Worm (Caenorhabditis elegans) whole organism, young adult: ENCODE results near the gene ipla-1.

Experiments used
- B0019.2 ChIP-seq: fragments of 200-800 bp; sonication (Bioruptor generic); conservative IDR thresholded peaks from 2 replicates; pipeline ENCODE4 v1.3.6; 2022; ENCODE audit warnings: missing genetic modification reagents, missing genetic modification characterization, missing compliant biosample characterization
- B0035.1 ChIP-seq: sonication (generic microtip); optimal IDR thresholded peaks from 2 replicates; lab custom pipeline; 2016; ENCODE audit warnings: missing genetic modification characterization, mild to moderate bottlenecking, missing compliant biosample characterization, missing genotype, missing genetic modification reagents
- F10E7.11 ChIP-seq: sonication (generic microtip); optimal IDR thresholded peaks from 2 replicates; lab custom pipeline; 2017; ENCODE audit warnings: mild to moderate bottlenecking, missing genetic modification characterization, moderate library complexity, missing compliant biosample characterization
- F22D6.2 ChIP-seq: sonication (generic microtip); optimal IDR thresholded peaks from 2 replicates; lab custom pipeline; 2016; ENCODE audit warnings: mild to moderate bottlenecking, missing genetic modification characterization, missing compliant biosample characterization
- F23B12.7 ChIP-seq: sonication (generic microtip); optimal IDR thresholded peaks from 2 replicates; lab custom pipeline; 2017; ENCODE audit warnings: missing genetic modification characterization, mild to moderate bottlenecking, missing compliant biosample characterization, antibody characterized with exemption, moderate library complexity; ENCODE audit not compliant: insufficient read depth
- F33H1.4 ChIP-seq: fragments of 200-800 bp; sonication (Bioruptor generic); IDR thresholded peaks from 2 replicates; pipeline ENCODE4 v1.3.6; 2022; ENCODE audit warnings: missing genetic modification reagents, missing genetic modification characterization, missing compliant biosample characterization
- F37B4.10 ChIP-seq: fragments of 200-800 bp; sonication (Bioruptor generic); IDR thresholded peaks from 2 replicates; pipeline ENCODE4 v1.3.6; 2022; ENCODE audit warnings: missing genetic modification characterization, missing compliant biosample characterization
- T07F8.4 ChIP-seq: sonication (generic microtip); optimal IDR thresholded peaks from 2 replicates; lab custom pipeline; 2016; ENCODE audit warnings: mild to moderate bottlenecking, missing genetic modification characterization, moderate library complexity, missing compliant biosample characterization
- Y53G8AR.9 ChIP-seq: fragments of 200-800 bp; sonication (Bioruptor generic); conservative IDR thresholded peaks from 2 replicates; pipeline ENCODE4 v1.3.6; 2022; ENCODE audit warnings: missing genetic modification reagents, missing genetic modification characterization, missing compliant biosample characterization
- Y67H2A.10 ChIP-seq: fragments of 200-800 bp; sonication (Bioruptor generic); conservative IDR thresholded peaks from 2 replicates; pipeline ENCODE4 v1.3.6; 2022; ENCODE audit warnings: missing genetic modification reagents, missing genetic modification characterization, missing compliant biosample characterization
- Y95B8A.8 ChIP-seq: fragments of 200-800 bp; sonication (Bioruptor generic); IDR thresholded peaks from 2 replicates; pipeline ENCODE4 v1.3.6; 2022; ENCODE audit warnings: missing genetic modification reagents, missing genetic modification characterization, missing compliant biosample characterization
- akir-1 ChIP-seq: fragments of 200-800 bp; sonication (Bioruptor generic); optimal IDR thresholded peaks from 2 replicates; lab custom pipeline; 2018; ENCODE audit warnings: mild to moderate bottlenecking, missing genetic modification characterization, moderate library complexity, missing compliant biosample characterization
- ama-1 ChIP-seq, 3 experiments: fragments of 150-350 bp in 1 of 3; sonication (generic microtip) in 2 of 3; optimal IDR thresholded peaks; 2 replicates each; lab custom pipeline; 2014 to 2018; ENCODE audit warnings: missing biosample characterization in 2 of 3, missing genetic modification characterization in 2 of 3, missing genetic modification reagents in 2 of 3
- attf-5 ChIP-seq: fragments of 200-800 bp; sonication (Bioruptor generic); optimal IDR thresholded peaks from 2 replicates; lab custom pipeline; 2018; ENCODE audit warnings: mild to moderate bottlenecking, missing genetic modification characterization, missing compliant biosample characterization
- bed-1 ChIP-seq: fragments of 200-800 bp; sonication (Bioruptor generic); IDR thresholded peaks from 2 replicates; pipeline ENCODE4 v1.3.6; 2022; ENCODE audit warnings: missing genetic modification reagents, missing genetic modification characterization, missing compliant biosample characterization
- cebp-2 ChIP-seq: fragments of 200-800 bp; sonication (Bioruptor generic); IDR thresholded peaks from 2 replicates; pipeline ENCODE4 v1.3.6; 2022; ENCODE audit warnings: missing genetic modification characterization, missing compliant biosample characterization
- ceh-100 ChIP-seq: fragments of 200-800 bp; sonication (Bioruptor generic); IDR thresholded peaks from 2 replicates; pipeline ENCODE4 v1.3.6; 2022; ENCODE audit warnings: missing genetic modification reagents, missing genetic modification characterization, missing compliant biosample characterization
- ceh-58 ChIP-seq: fragments of 200-800 bp; sonication (Bioruptor generic); IDR thresholded peaks from 2 replicates; pipeline ENCODE4 v1.3.6; 2022; ENCODE audit warnings: missing genetic modification characterization, missing compliant biosample characterization
- die-1 ChIP-seq: sonication (generic microtip); optimal IDR thresholded peaks from 2 replicates; lab custom pipeline; 2016; ENCODE audit warnings: missing genotype, mild to moderate bottlenecking, missing genetic modification characterization, missing compliant biosample characterization
- efl-1 ChIP-seq: fragments of 150-350 bp; optimal IDR thresholded peaks from 2 replicates; lab custom pipeline; 2014; ENCODE audit warnings: missing biosample characterization, missing genetic modification reagents, missing genetic modification characterization
- ekl-4 ChIP-seq: fragments of 200-800 bp; sonication (Bioruptor generic); IDR thresholded peaks from 2 replicates; pipeline ENCODE4 v1.3.6; 2022; ENCODE audit warnings: missing genetic modification reagents, missing genetic modification characterization, missing compliant biosample characterization
- fkh-3 ChIP-seq: sonication (generic microtip); optimal IDR thresholded peaks from 2 replicates; lab custom pipeline; 2016; ENCODE audit warnings: mild to moderate bottlenecking, missing genetic modification characterization, missing compliant biosample characterization
- hrde-1 ChIP-seq: sonication (generic microtip); optimal IDR thresholded peaks from 2 replicates; lab custom pipeline; 2016; ENCODE audit warnings: missing genetic modification characterization, mild to moderate bottlenecking, missing compliant biosample characterization, moderate library complexity, missing genotype, missing genetic modification reagents, borderline replicate concordance
- lin-26 ChIP-seq: fragments of 200-800 bp; sonication (Bioruptor generic); IDR thresholded peaks from 2 replicates; pipeline ENCODE4 v1.3.6; 2022; ENCODE audit warnings: missing genetic modification reagents, missing genetic modification characterization, missing compliant biosample characterization
- lsl-1 ChIP-seq: fragments of 200-800 bp; sonication (Bioruptor generic); optimal IDR thresholded peaks from 2 replicates; lab custom pipeline; 2018; ENCODE audit warnings: mild to moderate bottlenecking, missing genetic modification characterization, moderate library complexity, missing compliant biosample characterization
- madf-3 ChIP-seq: fragments of 200-800 bp; sonication (Bioruptor generic); IDR thresholded peaks from 2 replicates; pipeline ENCODE4 v1.3.6; 2022; ENCODE audit warnings: missing genetic modification reagents, missing genetic modification characterization, missing compliant biosample characterization
- madf-6 ChIP-seq: fragments of 200-800 bp; sonication (Bioruptor generic); IDR thresholded peaks from 2 replicates; pipeline ENCODE4 v1.3.6; 2022; ENCODE audit warnings: missing genetic modification reagents, missing genetic modification characterization, missing compliant biosample characterization
- mxl-1 ChIP-seq: sonication (generic microtip); optimal IDR thresholded peaks from 2 replicates; lab custom pipeline; 2016; ENCODE audit warnings: missing genetic modification characterization, missing compliant biosample characterization
- nfya-1 ChIP-seq: sonication (generic microtip); optimal IDR thresholded peaks from 2 replicates; lab custom pipeline; 2017; ENCODE audit warnings: antibody characterized with exemption, missing compliant biosample characterization, missing genetic modification characterization, borderline replicate concordance; ENCODE audit not compliant: insufficient read depth
- nfya-2 ChIP-seq: fragments of 200-800 bp; sonication (Bioruptor generic); IDR thresholded peaks from 2 replicates; pipeline ENCODE4 v1.3.6; 2022; ENCODE audit warnings: missing genetic modification reagents, missing genetic modification characterization, missing compliant biosample characterization
- pbrm-1 ChIP-seq: fragments of 200-800 bp; sonication (Bioruptor generic); IDR thresholded peaks from 2 replicates; pipeline ENCODE4 v1.3.6; 2022; ENCODE audit warnings: missing genetic modification reagents, missing genetic modification characterization, missing compliant biosample characterization
- rpc-1 ChIP-seq, 2 experiments: fragments of 150-350 bp in 1 of 2; sonication (generic microtip) in 1 of 2; optimal IDR thresholded peaks; 2 replicates each; lab custom pipeline; 2014 to 2018; ENCODE audit warnings: missing biosample characterization in 1 of 2, missing genetic modification characterization in 1 of 2, missing genetic modification reagents in 1 of 2, missing genotype in 1 of 2
- sea-2 ChIP-seq: fragments of 200-800 bp; sonication (Bioruptor generic); IDR thresholded peaks from 2 replicates; pipeline ENCODE4 v1.3.6; 2022; ENCODE audit warnings: missing genetic modification characterization, missing compliant biosample characterization
- snpc-1.3 ChIP-seq: sonication (generic microtip); optimal IDR thresholded peaks from 2 replicates; lab custom pipeline; 2017; ENCODE audit warnings: missing genetic modification characterization, mild to moderate bottlenecking, missing compliant biosample characterization, antibody characterized with exemption, moderate library complexity, missing genotype, missing genetic modification reagents; ENCODE audit not compliant: insufficient read depth
- tbp1 ChIP-seq: fragments of 200-800 bp; sonication (Bioruptor generic); optimal IDR thresholded peaks from 2 replicates; lab custom pipeline; 2018; ENCODE audit warnings: mild to moderate bottlenecking, missing genetic modification characterization, missing compliant biosample characterization
- tlf-1 ChIP-seq: fragments of 200-800 bp; sonication (Bioruptor generic); optimal IDR thresholded peaks from 2 replicates; lab custom pipeline; 2018; ENCODE audit warnings: mild to moderate bottlenecking, missing genetic modification characterization, missing compliant biosample characterization
- xnd-1 ChIP-seq: sonication (generic microtip); optimal IDR thresholded peaks from 2 replicates; lab custom pipeline; 2016; ENCODE audit warnings: missing genotype, missing genetic modification reagents, missing genetic modification characterization, missing compliant biosample characterization
- ztf-18 ChIP-seq: sonication (generic microtip); optimal IDR thresholded peaks from 2 replicates; lab custom pipeline; 2016; ENCODE audit warnings: missing genotype, mild to moderate bottlenecking, missing genetic modification characterization, missing compliant biosample characterization
- ztf-25 ChIP-seq: fragments of 200-800 bp; sonication (Bioruptor generic); IDR thresholded peaks from 2 replicates; pipeline ENCODE4 v1.3.6; 2022; ENCODE audit warnings: missing genetic modification reagents, missing genetic modification characterization, missing compliant biosample characterization
- ztf-28 ChIP-seq: fragments of 200-800 bp; sonication (Bioruptor generic); IDR thresholded peaks from 2 replicates; pipeline ENCODE4 v1.3.6; 2022; ENCODE audit warnings: missing genetic modification reagents, missing genetic modification characterization, missing compliant biosample characterization
- ztf-3 ChIP-seq: fragments of 200-800 bp; sonication (Bioruptor generic); optimal IDR thresholded peaks from 2 replicates; lab custom pipeline; 2018; ENCODE audit warnings: mild to moderate bottlenecking, missing genetic modification characterization, missing compliant biosample characterization
- ztf-6 ChIP-seq: fragments of 200-800 bp; sonication (Bioruptor generic); IDR thresholded peaks from 2 replicates; pipeline ENCODE4 v1.3.6; 2022; ENCODE audit warnings: missing genetic modification reagents, missing genetic modification characterization, missing compliant biosample characterization

ipla-1 gene

ce11 chrII:4601256-4601655 is at the start of gene ipla-1:
ipla-1 (minus strand) TSS chrII:4601356.
- no peak for TF ChIP-seq snpc-1.3 (tag; lab: Kevin White, UChicago)
- TF ChIP-seq akir-1 (GFP tag; lab: Kevin White, UChicago): no peak
- no peak for TF ChIP-seq F10E7.11 (tag; lab: Kevin White, UChicago)
- no peak for TF ChIP-seq hrde-1 (tag; lab: Kevin White, UChicago)
- TF ChIP-seq ceh-58 (GFP tag; lab: Robert Waterston, UW): no peak
- TF ChIP-seq pbrm-1 (GFP tag; lab: Robert Waterston, UW): 0 out of 2 replicates have a peak, but pooled peaks have one; percentile 24

- no peak for TF ChIP-seq B0035.1 (tag; lab: Kevin White, UChicago)
- TF ChIP-seq ztf-28: no peak
- TF ChIP-seq ceh-100 (GFP tag; lab: Robert Waterston, UW): no peak
These were observed 48.9 kb upstream of the ipla-1 start for ce11 chrII:4650072-4650471.

- TF ChIP-seq F33H1.4 (GFP tag; lab: Robert Waterston, UW) (no peak), F22D6.2 (tag; lab: Kevin White, UChicago) (no peak), ztf-3 (GFP tag; lab: Kevin White, UChicago) (no peak), Y67H2A.10 (GFP tag; lab: Robert Waterston, UW) (no peak), lsl-1 (GFP tag; lab: Kevin White, UChicago) (no peak), madf-3 (GFP tag; lab: Robert Waterston, UW) (0 out of 2 replicates have a peak, but pooled peaks have one; percentile 8), ztf-25 (GFP tag; lab: Robert Waterston, UW) (no peak)
These were observed 47.6 kb upstream of the ipla-1 start, which contains the start of gene lgc-27 for ce11 chrII:4648785-4649184. lgc-27 (plus strand) TSS chrII:4649085.

ce11 chrII:4640748-4641147 is 39.6 kb upstream of the ipla-1 start:
- TF ChIP-seq F37B4.10 (GFP tag; lab: Robert Waterston, UW) (no peak), madf-6 (no peak), ceh-58 (GFP tag; lab: Robert Waterston, UW) (no peak), nfya-2 (GFP tag; lab: Robert Waterston, UW) (no peak), tlf-1 (no peak), sea-2 (no peak), mxl-1 (no peak), F23B12.7 (tag; lab: Kevin White, UChicago) (no peak), lin-26 (GFP tag; lab: Robert Waterston, UW) (no peak)

- no peak for TF ChIP-seq B0019.2
- TF ChIP-seq attf-5 (GFP tag; lab: Kevin White, UChicago): no peak
- no peak for TF ChIP-seq ztf-18 (tag; lab: Kevin White, UChicago)
- TF ChIP-seq nfya-1 (tag; lab: Kevin White, UChicago): no peak
- TF ChIP-seq ceh-58 (GFP tag; lab: Robert Waterston, UW): no peak
- TF ChIP-seq T07F8.4 (tag; lab: Kevin White, UChicago): no peak
- no peak for TF ChIP-seq rpc-1 (optimal IDR thresholded peaks at IDR 0.05; lab: Kevin White, UChicago)
- TF ChIP-seq rpc-1 (tag; optimal IDR thresholded peaks at IDR 0.05; lab: Kevin White, UChicago): no peak
- no peak for TF ChIP-seq xnd-1
- TF ChIP-seq bed-1 (GFP tag; lab: Robert Waterston, UW): no peak
- no peak for TF ChIP-seq ama-1 (optimal IDR thresholded peaks at IDR 0.05; lab: Kevin White, UChicago)
- no peak for TF ChIP-seq ama-1 (GFP tag; optimal IDR thresholded peaks at IDR 0.05; lab: Kevin White, UChicago)
- TF ChIP-seq Y95B8A.8 (GFP tag; lab: Robert Waterston, UW): no peak
- no peak for TF ChIP-seq ztf-6
- TF ChIP-seq fkh-3 (tag; lab: Kevin White, UChicago): no peak
- TF ChIP-seq cebp-2 (GFP tag; lab: Robert Waterston, UW): no peak
- no peak for TF ChIP-seq die-1 (tag; lab: Kevin White, UChicago)
- TF ChIP-seq tbp1 (GFP tag; lab: Kevin White, UChicago): no peak
- no peak for TF ChIP-seq Y53G8AR.9
- TF ChIP-seq efl-1 (GFP tag; lab: Kevin White, UChicago): no peak
- TF ChIP-seq ekl-4: no peak
These were observed 37.7 kb upstream of the ipla-1 start for ce11 chrII:4638891-4639290.
